Fruit fly (Drosophila melanogaster): Measurements from ENCODE around the gene CG17271.

CG17271 gene

DNA sequence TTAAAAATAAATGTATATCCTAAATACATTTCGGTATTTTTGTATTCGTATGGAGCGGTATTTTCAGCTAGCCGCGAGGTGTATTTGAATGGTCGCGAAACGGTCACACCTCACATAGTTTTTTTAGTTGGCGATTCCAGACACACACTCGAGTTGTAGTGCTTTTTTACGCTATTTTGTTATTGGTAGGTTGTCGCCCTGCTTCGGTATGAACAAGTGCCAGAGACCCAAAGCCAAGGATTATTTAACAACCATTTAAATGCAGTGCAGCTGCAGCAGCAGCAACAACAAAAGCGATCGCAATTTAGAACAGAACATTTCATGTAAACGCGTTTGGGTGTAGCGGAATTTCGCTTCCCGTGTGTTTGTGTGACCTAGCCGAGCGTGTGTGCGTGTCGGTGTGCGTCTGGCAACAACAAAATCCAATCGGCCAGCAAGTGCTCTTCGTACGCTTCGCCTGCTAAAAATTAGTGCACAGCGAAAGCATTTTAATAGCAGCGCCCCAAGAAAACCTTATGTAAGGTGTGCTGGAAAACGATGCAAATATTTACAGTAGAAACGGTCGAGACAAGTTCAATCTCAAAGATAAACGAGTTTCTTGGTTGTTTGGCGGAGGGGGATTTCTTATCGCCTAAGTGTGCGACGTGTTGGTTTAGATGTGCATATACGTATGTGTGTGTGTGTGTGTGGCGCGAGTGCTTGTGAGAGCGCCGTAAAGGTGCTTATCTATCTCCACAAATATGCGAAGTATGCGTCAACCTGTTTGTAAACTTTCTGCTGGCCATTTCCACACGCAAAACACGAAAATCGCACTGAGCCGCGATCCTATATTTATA is 11.3 kb upstream of the CG17271 start, which contains the start of gene Synd:
Synd (plus strand) TSS at position 111 of the 836 bp plus-strand sequence.
- TF ChIP-seq CTCF (optimal IDR thresholded peaks at IDR 0.05), result peak in 1 of 2 experiments; percentile 41
- no peak for TF ChIP-seq CG8478 (optimal IDR thresholded peaks at IDR 0.05)

DNA sequence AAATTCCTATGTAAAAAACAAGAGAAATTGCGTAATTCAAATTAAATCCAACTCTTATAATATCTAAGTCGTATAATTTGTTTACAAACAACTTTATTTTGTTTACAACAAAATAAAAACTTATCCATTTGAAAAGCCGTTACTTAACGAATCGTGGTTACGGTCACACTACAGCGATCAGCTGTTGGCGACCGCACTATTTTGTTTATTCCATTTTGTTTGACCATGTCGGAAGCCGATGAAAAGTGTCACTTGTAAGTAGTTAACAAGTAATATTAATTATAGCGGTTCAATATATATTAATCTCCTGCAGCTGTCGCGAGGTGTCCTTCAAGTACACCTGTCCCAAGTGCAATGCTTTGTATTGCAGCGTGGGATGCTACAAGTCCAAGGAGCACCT is 9.3 kb upstream of the CG17271 start, which contains the start of gene CG31223:
CG31223 (plus strand) TSS at position 165 of the 400 bp plus-strand sequence.
- TF ChIP-seq CTCF (optimal IDR thresholded peaks at IDR 0.05), result no peak

DNA sequence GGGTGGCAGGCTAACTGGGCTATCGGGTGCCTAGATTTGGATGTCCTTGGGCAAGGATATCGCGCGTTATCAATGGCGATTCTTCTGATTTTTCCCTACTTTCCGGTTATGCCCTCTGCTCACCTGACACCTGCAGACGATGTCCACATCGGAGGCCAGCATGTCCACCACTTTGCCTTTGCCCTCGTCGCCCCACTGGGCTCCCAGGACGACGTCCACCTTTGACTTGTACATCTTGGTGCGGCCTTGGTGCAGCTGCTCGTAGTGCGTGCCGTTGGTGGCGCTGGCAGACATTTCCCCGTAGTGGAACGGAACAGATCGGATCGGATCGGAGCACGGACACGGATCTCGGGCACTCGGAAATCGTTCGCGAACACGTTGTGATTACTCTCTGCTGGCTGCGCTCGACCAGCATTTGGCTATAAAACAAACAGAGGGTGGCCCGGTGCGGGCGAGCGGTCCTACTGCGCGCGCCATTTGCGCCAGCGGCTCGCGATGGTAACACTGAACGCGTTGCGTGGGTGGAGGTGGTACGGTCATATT is 8.6 kb upstream of the CG17271 start, which contains the start of gene Adss:
Adss (minus strand) TSS at position 428 of the 543 bp plus-strand sequence.
- TF ChIP-seq CTCF (optimal IDR thresholded peaks at IDR 0.05) (peak; percentile 2 to 8), CG8478 (optimal IDR thresholded peaks at IDR 0.05) (no peak)

DNA sequence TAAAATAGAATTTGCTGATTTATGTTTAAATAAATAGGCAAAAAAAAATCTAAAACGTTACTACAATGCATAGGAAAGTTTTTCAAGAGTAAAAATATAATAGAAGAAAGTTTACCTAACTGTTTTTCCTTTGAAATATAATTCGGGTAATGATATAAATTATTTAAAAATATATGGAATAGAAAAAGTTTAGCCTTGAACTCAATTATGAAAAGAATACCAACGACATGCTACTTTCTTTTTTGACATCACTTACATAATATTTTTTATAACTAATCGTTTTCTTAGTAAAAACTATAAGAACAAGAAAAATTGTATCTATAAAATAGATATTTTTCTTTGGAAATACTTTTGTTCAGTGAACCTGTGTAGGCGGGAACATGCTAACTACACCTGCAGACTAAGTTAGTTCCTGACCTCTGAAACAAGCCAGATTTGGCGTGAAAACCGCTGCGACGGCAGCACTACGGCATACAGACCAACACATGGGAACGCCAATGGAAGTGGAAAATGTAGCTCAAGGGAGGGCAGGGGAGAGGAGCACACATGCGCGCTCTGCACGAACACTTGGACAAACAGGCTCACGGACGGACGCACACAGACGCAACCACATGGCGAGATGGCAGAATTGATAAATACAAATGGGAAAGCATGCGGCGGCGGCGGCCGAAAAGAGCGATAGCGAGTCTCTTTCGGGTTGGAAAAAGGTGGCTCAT is 7.9 kb upstream of the CG17271 start:
- TF ChIP-seq CG8478 (optimal IDR thresholded peaks at IDR 0.05) (no peak), CTCF (optimal IDR thresholded peaks at IDR 0.05) (no peak)

DNA sequence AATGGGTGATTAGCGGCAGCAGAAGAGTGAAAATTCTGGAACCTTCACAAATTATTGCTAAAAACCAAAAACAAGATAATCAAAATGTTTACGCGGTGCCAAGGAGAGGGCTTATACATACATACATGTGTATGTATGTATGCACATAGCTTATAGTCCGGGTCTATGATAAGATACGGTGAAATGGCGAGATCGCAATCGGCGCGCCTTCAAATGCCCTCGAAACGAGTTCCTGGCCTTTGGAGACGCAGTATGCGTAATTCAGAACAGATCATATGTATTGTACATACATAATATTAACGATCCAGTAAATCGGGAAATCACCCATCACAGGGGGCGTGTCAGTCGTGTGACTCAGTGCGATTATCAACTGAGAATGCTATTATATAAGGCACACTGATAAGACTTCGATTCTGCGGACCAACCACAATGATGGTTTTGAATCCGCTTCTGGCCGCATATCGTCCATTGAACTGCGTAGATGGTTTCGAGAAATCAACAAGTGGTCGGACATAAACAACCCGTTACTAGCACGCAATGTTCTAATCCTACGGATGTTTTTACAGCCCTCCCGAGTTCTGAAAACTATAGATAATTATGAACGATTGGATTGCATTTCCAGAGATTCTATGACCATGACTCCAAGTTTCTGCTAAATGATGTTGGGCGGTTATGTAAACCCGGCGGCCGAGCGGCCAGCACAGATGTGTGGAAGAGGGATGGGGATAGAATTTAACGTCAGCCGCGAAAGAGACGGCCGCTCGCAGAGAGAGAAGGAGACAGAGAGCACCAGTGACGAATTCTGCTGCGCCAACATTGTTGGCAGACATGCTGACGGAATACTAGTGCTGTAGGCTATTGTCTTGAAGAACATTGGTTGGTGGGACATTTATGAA is 7.1 kb upstream of the CG17271 start:
- TF ChIP-seq CTCF (optimal IDR thresholded peaks at IDR 0.05), result peak in 1 of 2 experiments; percentile 12
- TF ChIP-seq CG8478 (optimal IDR thresholded peaks at IDR 0.05), result no peak

DNA sequence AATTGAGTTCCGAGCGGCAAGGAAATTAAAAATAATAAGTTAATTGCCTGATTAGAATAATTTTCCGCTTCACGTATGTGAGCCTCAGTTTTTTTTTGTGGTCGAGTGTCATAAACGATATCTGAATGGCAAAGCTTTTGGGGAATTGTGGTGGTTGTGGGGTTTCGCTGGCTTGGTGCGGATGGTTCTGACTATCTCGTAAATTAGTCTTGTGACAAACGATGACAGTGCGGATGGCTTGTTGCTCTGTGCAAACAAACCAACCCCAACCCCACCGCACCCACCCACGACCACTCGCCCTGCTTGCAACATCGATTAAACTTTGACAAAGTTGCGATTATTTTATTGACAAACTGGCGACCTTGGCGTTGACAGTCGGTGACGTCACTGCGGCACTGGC is 5.3 kb upstream of the CG17271 start:
- TF ChIP-seq CTCF (optimal IDR thresholded peaks at IDR 0.05) (no peak), CG8478 (optimal IDR thresholded peaks at IDR 0.05) (no peak)

DNA sequence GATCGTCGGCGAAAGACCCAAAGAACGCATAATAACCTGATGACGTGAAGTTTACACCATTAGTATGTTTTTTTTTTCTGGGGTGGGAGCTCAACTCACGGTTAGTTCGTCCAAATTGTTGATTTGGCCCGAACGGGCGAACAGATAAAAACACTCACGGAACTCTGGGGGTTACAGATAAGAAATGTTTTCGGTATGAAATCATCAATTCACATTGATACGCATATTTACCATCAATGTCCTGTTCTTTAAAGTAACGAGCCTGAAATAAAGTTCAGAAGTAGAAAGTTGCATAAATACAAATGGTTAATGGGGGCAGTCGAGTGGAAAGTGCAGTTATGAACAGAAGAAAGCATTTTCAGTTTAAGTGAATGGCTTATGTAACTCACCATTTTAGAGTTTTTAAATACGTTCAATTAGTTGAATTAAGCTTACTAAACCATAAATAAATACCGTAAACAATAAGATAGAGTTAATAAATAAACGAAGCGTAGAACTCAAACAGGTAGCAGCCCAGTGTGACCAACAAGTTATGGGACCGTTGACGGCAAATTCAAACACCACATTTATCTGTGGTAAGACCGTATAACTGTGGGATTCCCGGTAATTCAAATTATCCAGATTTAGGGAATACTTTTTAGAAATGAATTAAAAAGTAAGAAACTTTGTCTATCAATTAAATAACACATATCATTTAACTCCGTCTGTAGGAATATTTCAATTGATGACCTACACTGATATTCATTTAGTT is 2.2 kb upstream of the CG17271 start, which contains the start of gene CG17272:
CG17272 (minus strand) TSS at position 536 of the 751 bp plus-strand sequence.
- no peak for TF ChIP-seq CTCF (optimal IDR thresholded peaks at IDR 0.05)
- TF ChIP-seq CG8478 (optimal IDR thresholded peaks at IDR 0.05), result no peak

DNA sequence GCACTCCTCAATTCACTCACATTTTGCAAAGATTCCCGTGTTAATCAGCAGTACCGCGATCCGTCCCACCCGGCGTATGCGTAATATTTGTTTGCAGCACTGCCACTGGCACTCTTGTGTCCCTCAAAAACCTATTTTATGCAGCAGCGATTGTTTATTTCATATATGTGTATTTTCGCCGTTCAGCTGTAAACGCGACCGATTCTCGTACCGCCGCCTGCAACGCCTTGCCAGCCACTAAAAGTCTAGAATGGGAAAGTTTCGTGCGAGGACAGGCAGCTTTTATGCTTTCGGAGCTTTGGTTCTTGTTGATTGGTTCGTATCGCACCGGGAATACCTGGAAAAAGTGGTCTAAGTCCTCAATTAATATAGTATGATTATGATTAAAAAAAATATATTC is 3.0 kb downstream of the CG17271 start, which contains the start of gene CG17270:
CG17270 (minus strand) TSS at position 241 of the 400 bp plus-strand sequence.
- TF ChIP-seq CTCF (optimal IDR thresholded peaks at IDR 0.05) (no peak), CG8478 (optimal IDR thresholded peaks at IDR 0.05) (no peak)

DNA sequence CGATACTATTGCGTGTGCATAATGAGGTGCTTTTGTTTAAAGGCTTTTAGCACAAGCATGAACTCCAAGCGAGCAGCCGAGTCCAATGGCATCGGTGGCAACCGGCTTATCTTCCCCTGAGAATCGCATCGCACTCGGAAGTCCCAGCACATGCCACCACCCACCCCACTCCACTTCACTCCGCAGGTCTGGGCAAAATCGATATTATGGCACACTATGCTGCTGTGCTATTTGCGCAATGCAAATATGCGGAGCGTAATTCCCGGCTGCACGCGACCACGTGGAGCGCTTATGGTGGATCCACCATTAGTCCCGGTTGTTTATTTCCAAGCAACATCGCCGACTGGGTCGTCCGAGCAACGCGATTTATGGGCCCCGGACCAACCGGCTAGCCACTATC is 3.4 kb downstream of the CG17271 start:
- TF ChIP-seq CTCF (optimal IDR thresholded peaks at IDR 0.05) (no peak), CG8478 (optimal IDR thresholded peaks at IDR 0.05) (no peak)

DNA sequence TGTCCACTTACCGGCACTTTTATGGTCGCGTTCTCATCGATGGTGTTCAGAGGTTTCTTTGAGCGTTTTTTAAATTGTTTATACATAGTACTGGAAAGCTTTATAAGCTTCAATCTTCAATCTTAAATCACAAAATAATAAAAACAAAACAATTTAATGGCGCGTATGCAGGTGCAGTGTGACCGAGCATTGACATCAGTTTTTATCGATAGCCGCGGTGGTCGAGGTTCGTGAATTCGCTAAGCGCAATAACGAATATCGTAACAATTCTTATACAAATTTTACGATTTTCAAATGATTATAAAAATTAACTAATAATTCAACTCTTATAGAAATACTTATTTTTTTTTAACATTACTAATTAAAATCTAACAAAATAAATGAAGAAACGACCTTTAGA is 5.6 kb downstream of the CG17271 start, which contains the start of gene Fancd2:
Fancd2 (minus strand) TSS at position 183 of the 400 bp plus-strand sequence.
- TF ChIP-seq CG8478 (optimal IDR thresholded peaks at IDR 0.05) (no peak), CTCF (optimal IDR thresholded peaks at IDR 0.05) (peak in 1 of 2 experiments; percentile 40)

DNA sequence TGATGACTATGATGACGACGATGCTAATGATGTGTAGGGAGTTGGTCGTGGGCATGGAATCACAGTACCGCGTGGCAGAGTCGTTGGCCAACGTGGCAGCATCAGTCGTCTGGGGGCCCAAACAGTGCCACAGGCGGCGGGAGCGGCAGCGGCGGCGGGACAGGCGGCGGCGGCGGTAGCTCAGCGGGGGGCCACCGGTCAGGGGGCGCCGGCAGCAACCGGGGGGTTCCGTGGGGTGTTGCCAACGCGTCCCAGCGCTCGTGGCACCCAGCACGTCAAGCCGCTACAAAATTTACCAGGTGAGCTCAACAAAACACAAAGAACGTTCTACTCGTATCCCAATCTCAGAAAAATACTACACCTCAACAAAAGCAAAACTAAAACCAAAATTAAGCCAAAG is 19.4 kb downstream of the CG17271 start:
- TF ChIP-seq CG8478 (optimal IDR thresholded peaks at IDR 0.05) (no peak), CTCF (optimal IDR thresholded peaks at IDR 0.05) (no peak)

DNA sequence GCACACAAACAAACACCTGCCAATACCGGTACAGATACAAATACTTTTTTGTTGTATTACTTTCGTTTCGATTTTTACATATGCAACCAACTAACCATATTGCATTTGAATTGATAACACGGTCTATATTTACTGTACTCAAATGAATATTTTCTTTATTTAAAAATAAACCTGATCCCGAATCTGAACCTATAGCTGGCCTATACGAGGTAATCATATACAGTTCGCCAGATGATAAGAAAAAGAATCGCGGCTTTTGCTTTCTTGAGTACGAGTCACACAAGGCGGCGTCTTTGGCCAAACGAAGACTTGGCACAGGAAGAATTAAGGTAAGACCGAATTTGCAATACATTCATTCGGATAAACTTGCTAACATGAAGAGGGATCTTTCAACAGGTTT is 24.7 kb downstream of the CG17271 start:
- no peak for TF ChIP-seq CTCF (optimal IDR thresholded peaks at IDR 0.05)

DNA sequence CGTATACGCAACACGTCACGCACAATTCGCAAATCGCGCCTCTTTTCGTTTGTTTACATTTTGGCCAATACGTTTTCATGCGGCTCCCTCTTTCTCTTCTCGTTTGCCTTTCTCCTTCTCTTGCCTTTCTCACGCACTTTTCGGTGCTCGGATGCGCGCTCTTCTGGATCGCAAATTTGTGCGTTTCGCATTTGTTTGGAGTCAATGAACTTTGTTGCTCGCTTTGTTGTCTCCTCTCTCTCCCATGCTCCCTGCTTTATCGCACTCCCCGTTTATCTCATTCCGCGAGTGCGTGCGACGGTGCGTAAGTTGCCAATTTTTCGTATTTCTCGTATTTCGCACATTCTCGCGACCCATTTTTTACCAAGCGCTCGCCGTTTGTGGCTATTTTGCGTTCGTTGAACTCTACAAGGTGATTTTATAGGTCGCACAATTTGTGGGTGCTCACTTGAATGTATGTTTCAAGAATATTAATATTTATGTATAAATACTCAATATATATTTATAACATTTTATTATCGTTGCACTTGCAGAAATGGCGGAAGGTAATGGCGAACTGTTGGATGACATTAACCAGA is 30.3 kb downstream of the CG17271 start:
- TF ChIP-seq CTCF (optimal IDR thresholded peaks at IDR 0.05) (no peak), CG8478 (optimal IDR thresholded peaks at IDR 0.05) (no peak)
